Fruit fly (Drosophila melanogaster) whole organism, embryonic: ENCODE data around the gene CG13454.

ENCODE experiments used
- Asciz ChIP-seq: fragments of 200-800 bp; sonication (Bioruptor generic); optimal IDR thresholded peaks from 2 replicates; lab custom pipeline; 2017; ENCODE audit warnings: missing biosample characterization, mild to moderate bottlenecking, missing genetic modification characterization, missing genetic modification reagents
- Atf-2 ChIP-seq: fragments of 200-800 bp; sonication (Bioruptor generic); optimal IDR thresholded peaks from 2 replicates; lab custom pipeline; 2016; ENCODE audit warnings: missing biosample characterization, missing genetic modification characterization
- Awh ChIP-seq: fragments of 200-800 bp; sonication (Bioruptor generic); IDR thresholded peaks from 2 replicates; pipeline ENCODE4, ENCODE4 v1.3.6; 2022; ENCODE audit warnings: missing biosample characterization, missing genetic modification characterization
- CG10959 ChIP-seq: fragments of 200-800 bp; sonication (Bioruptor generic); IDR thresholded peaks from 2 replicates; pipeline ENCODE4 v1.3.6; 2022; ENCODE audit warnings: missing biosample characterization, missing genetic modification characterization
- CG12299 ChIP-seq: fragments of 200-800 bp; sonication (Bioruptor generic); optimal IDR thresholded peaks from 2 replicates; lab custom pipeline; 2018; ENCODE audit warnings: missing biosample characterization, mild to moderate bottlenecking, missing genetic modification characterization
- CG1233 ChIP-seq: fragments of 200-800 bp; sonication (Bioruptor generic); optimal IDR thresholded peaks from 4 replicates; lab custom pipeline; 2018; ENCODE audit warnings: missing biosample characterization, mild to moderate bottlenecking, missing genetic modification characterization
- CG14667 ChIP-seq: fragments of 200-800 bp; sonication (Bioruptor generic); IDR thresholded peaks from 2 replicates; pipeline ENCODE4 v1.3.6; 2022; ENCODE audit warnings: missing biosample characterization, missing genetic modification characterization
- CG15073 ChIP-seq: fragments of 200-800 bp; sonication (Bioruptor generic); optimal IDR thresholded peaks from 2 replicates; lab custom pipeline; 2016; ENCODE audit warnings: missing biosample characterization, missing genetic modification characterization
- CG15696 ChIP-seq: fragments of 200-800 bp; sonication (Bioruptor generic); optimal IDR thresholded peaks from 2 replicates; lab custom pipeline; 2019; ENCODE audit warnings: missing biosample characterization, mild to moderate bottlenecking, missing genetic modification characterization, moderate library complexity
- CG1792 ChIP-seq: fragments of 200-800 bp; sonication (Bioruptor generic); optimal IDR thresholded peaks from 2 replicates; lab custom pipeline; 2016; ENCODE audit warnings: missing biosample characterization, missing genetic modification characterization
- CG18476 ChIP-seq: fragments of 200-800 bp; sonication (Bioruptor generic); optimal IDR thresholded peaks from 2 replicates; lab custom pipeline; 2016; ENCODE audit warnings: missing biosample characterization, mild to moderate bottlenecking, missing genetic modification characterization
- CG2875 ChIP-seq: fragments of 200-800 bp; sonication (Bioruptor generic); optimal IDR thresholded peaks from 2 replicates; lab custom pipeline; 2017; ENCODE audit warnings: missing biosample characterization, mild to moderate bottlenecking, missing genetic modification characterization, missing genetic modification reagents
- CG30431 ChIP-seq: fragments of 200-800 bp; sonication (Bioruptor generic); optimal IDR thresholded peaks from 2 replicates; lab custom pipeline; 2017; ENCODE audit warnings: missing biosample characterization, missing genetic modification characterization
- CG32772 ChIP-seq: fragments of 200-800 bp; sonication (Bioruptor generic); IDR thresholded peaks from 2 replicates; pipeline ENCODE4 v1.3.6; 2022; ENCODE audit warnings: missing biosample characterization, missing genetic modification characterization
- CG33557 ChIP-seq: fragments of 200-800 bp; sonication (Bioruptor generic); optimal IDR thresholded peaks from 2 replicates; lab custom pipeline; 2019; ENCODE audit warnings: missing biosample characterization, mild to moderate bottlenecking, missing genetic modification characterization, moderate library complexity
- CG3726 ChIP-seq: fragments of 200-800 bp; sonication (Bioruptor generic); IDR thresholded peaks from 3 replicates; pipeline ENCODE4, ENCODE4 v1.3.6; 2022; ENCODE audit warnings: missing biosample characterization, missing genetic modification characterization
- CG4424 ChIP-seq: fragments of 200-800 bp; sonication (Bioruptor generic); optimal IDR thresholded peaks from 3 replicates; lab custom pipeline; 2016; ENCODE audit warnings: missing biosample characterization, missing genetic modification characterization
- CG8478 ChIP-seq: fragments of >200 bp; optimal IDR thresholded peaks from 2 replicates; lab custom pipeline; 2018
- CG9932 ChIP-seq: fragments of 200-800 bp; sonication (Bioruptor generic); IDR thresholded peaks from 2 replicates; pipeline ENCODE4 v1.3.6; 2022; ENCODE audit warnings: missing biosample characterization, missing genetic modification characterization
- Camta ChIP-seq: fragments of 200-800 bp; sonication (Bioruptor generic); optimal IDR thresholded peaks from 2 replicates; lab custom pipeline; 2016; ENCODE audit warnings: missing biosample characterization, missing genetic modification characterization
- D ChIP-seq, 2 experiments: fragments of 200-800 bp in 1 of 2; fragments of >200 bp in 1 of 2; sonication (Bioruptor generic) in 1 of 2; optimal IDR thresholded peaks; 2 replicates in 1 of 2; 3 replicates in 1 of 2; lab custom pipeline; 2017; ENCODE audit warnings: mild to moderate bottlenecking in 1 of 2, missing biosample characterization in 1 of 2, missing genetic modification characterization in 1 of 2, missing genetic modification reagents in 1 of 2
- Doc3 ChIP-seq: fragments of 200-800 bp; sonication (Bioruptor generic); IDR thresholded peaks from 3 replicates; pipeline ENCODE4 v1.3.6; 2022; ENCODE audit warnings: missing biosample characterization, missing genetic modification characterization; ENCODE audit not compliant: partially characterized antibody
- Hsf ChIP-seq: fragments of 200-800 bp; sonication (Bioruptor generic); optimal IDR thresholded peaks from 3 replicates; lab custom pipeline; 2016; ENCODE audit warnings: missing biosample characterization, missing genetic modification characterization
- Lim3 ChIP-seq: fragments of 200-800 bp; sonication (Bioruptor generic); IDR thresholded peaks from 2 replicates; pipeline ENCODE4 v1.3.6; 2022; ENCODE audit warnings: missing biosample characterization, missing genetic modification characterization
- Meics ChIP-seq: fragments of 200-800 bp; sonication (Bioruptor generic); optimal IDR thresholded peaks from 2 replicates; lab custom pipeline; 2017; ENCODE audit warnings: missing biosample characterization, mild to moderate bottlenecking, missing genetic modification characterization
- Ssrp ChIP-seq: fragments of 200-800 bp; sonication (Bioruptor generic); optimal IDR thresholded peaks from 2 replicates; lab custom pipeline; 2018; ENCODE audit warnings: missing biosample characterization, mild to moderate bottlenecking, missing genetic modification characterization, moderate library complexity
- TFAM ChIP-seq: fragments of 200-800 bp; sonication (Bioruptor generic); optimal IDR thresholded peaks from 2 replicates; lab custom pipeline; 2017; ENCODE audit warnings: missing biosample characterization, missing genetic modification characterization, inconsistent platforms
- Usf ChIP-seq: fragments of 200-800 bp; sonication (Bioruptor generic); optimal IDR thresholded peaks from 2 replicates; lab custom pipeline; 2017; ENCODE audit warnings: missing genotype, missing biosample characterization, missing genetic modification characterization
- Xrp1 ChIP-seq: fragments of 200-800 bp; sonication (Bioruptor generic); IDR thresholded peaks from 2 replicates; pipeline ENCODE4 v1.3.6; 2022; ENCODE audit warnings: missing biosample characterization, missing genetic modification characterization
- ab ChIP-seq: fragments of 200-800 bp; sonication (Bioruptor generic); optimal IDR thresholded peaks from 2 replicates; lab custom pipeline; 2016; ENCODE audit warnings: missing biosample characterization, missing genetic modification characterization
- cg ChIP-seq: fragments of 200-800 bp; sonication (Bioruptor generic); optimal IDR thresholded peaks from 3 replicates; lab custom pipeline; 2019; ENCODE audit warnings: missing biosample characterization, mild to moderate bottlenecking, missing genetic modification characterization, moderate library complexity
- dati ChIP-seq: fragments of 200-800 bp; sonication (Bioruptor generic); IDR thresholded peaks from 2 replicates; pipeline ENCODE4 v1.3.6; 2022; ENCODE audit warnings: missing biosample characterization, missing genetic modification characterization
- disco-r ChIP-seq: fragments of 200-800 bp; sonication (Bioruptor generic); optimal IDR thresholded peaks from 2 replicates; lab custom pipeline; 2016; ENCODE audit warnings: missing biosample characterization, missing genetic modification characterization
- dmrt99B ChIP-seq: fragments of 200-800 bp; sonication (Bioruptor generic); optimal IDR thresholded peaks from 2 replicates; lab custom pipeline; 2018; ENCODE audit warnings: missing biosample characterization, mild to moderate bottlenecking, missing genetic modification characterization, moderate library complexity
- emc ChIP-seq: fragments of 200-800 bp; sonication (Bioruptor generic); optimal IDR thresholded peaks from 2 replicates; lab custom pipeline; 2016; ENCODE audit warnings: missing biosample characterization, missing genetic modification characterization
- fu2 ChIP-seq: fragments of 200-800 bp; sonication (Bioruptor generic); optimal IDR thresholded peaks from 2 replicates; lab custom pipeline; 2016; ENCODE audit warnings: missing biosample characterization, missing genetic modification characterization
- gcm ChIP-seq: fragments of 200-800 bp; sonication (Bioruptor generic); optimal IDR thresholded peaks from 2 replicates; lab custom pipeline; 2019; ENCODE audit warnings: missing biosample characterization, mild to moderate bottlenecking, missing genetic modification characterization, moderate library complexity
- gcm2 ChIP-seq: fragments of 200-800 bp; sonication (Bioruptor generic); optimal IDR thresholded peaks from 2 replicates; lab custom pipeline; 2016; ENCODE audit warnings: missing biosample characterization, missing genetic modification characterization
- hbn ChIP-seq: fragments of 200-800 bp; sonication (Bioruptor generic); IDR thresholded peaks from 2 replicates; pipeline ENCODE4 v1.3.6; 2022; ENCODE audit warnings: missing biosample characterization, missing genetic modification characterization; ENCODE audit not compliant: partially characterized antibody
- lola ChIP-seq, 3 experiments: fragments of >200 bp in 2 of 3; fragments of 200-800 bp in 1 of 3; sonication (Bioruptor generic) in 1 of 3; optimal IDR thresholded peaks; 2 replicates each; lab custom pipeline; 2017 to 2019; ENCODE audit warnings: missing biosample characterization in 3 of 3, missing genetic modification characterization in 3 of 3, mild to moderate bottlenecking in 1 of 3, moderate library complexity in 1 of 3
- pan ChIP-seq, 4 experiments: fragments of >200 bp in 3 of 4; fragments of 200-800 bp in 1 of 4; sonication (Bioruptor generic) in 1 of 4; optimal IDR thresholded peaks in 3 of 4; IDR thresholded peaks in 1 of 4; 2 replicates each; pipeline versions ENCODE4 v1.3.6 to Lab custom; 2017 to 2022; ENCODE audit warnings: missing biosample characterization in 2 of 4, missing genetic modification characterization in 2 of 4, mixed read lengths in 1 of 4
- pho ChIP-seq: fragments of 200-800 bp; sonication (Bioruptor generic); optimal IDR thresholded peaks from 2 replicates; lab custom pipeline; 2016; ENCODE audit warnings: missing biosample characterization, missing genetic modification characterization
- pum ChIP-seq: fragments of 200-800 bp; sonication (Bioruptor generic); optimal IDR thresholded peaks from 2 replicates; lab custom pipeline; 2016; ENCODE audit warnings: missing biosample characterization, missing genetic modification characterization
- ro ChIP-seq: fragments of 200-800 bp; sonication (Bioruptor generic); IDR thresholded peaks from 2 replicates; pipeline ENCODE4 v1.3.6; 2022; ENCODE audit warnings: missing biosample characterization, missing genetic modification characterization
- run ChIP-seq: fragments of 200-800 bp; sonication (Bioruptor generic); optimal IDR thresholded peaks from 3 replicates; lab custom pipeline; 2018; ENCODE audit warnings: missing biosample characterization, mild to moderate bottlenecking, missing genetic modification characterization
- stc ChIP-seq: fragments of 200-800 bp; sonication (Bioruptor generic); IDR thresholded peaks from 2 replicates; pipeline ENCODE4 v1.3.6; 2022; ENCODE audit warnings: missing biosample characterization, missing genetic modification characterization
- stwl ChIP-seq: fragments of 200-800 bp; sonication (Bioruptor generic); optimal IDR thresholded peaks from 3 replicates; lab custom pipeline; 2018; ENCODE audit warnings: missing biosample characterization, mild to moderate bottlenecking, missing genetic modification characterization, moderate library complexity
- toy ChIP-seq: fragments of 200-800 bp; sonication (Bioruptor generic); IDR thresholded peaks from 2 replicates; pipeline ENCODE4 v1.3.6; 2022; ENCODE audit warnings: missing biosample characterization, missing genetic modification characterization
- ttk ChIP-seq: fragments of 200-800 bp; sonication (Bioruptor generic); IDR thresholded peaks from 2 replicates; pipeline ENCODE4 v2.1.2; 2022; ENCODE audit warnings: missing biosample characterization, missing genetic modification characterization

The CG13454 gene

dm6 chr3L:15500813-15501645 lies 15.8 kb downstream of the CG13454 start, which contains the start of gene CG7272 (continued):
- TF ChIP-seq pum (no peak), CG15073 (GFP tag; lab: Kevin White, UChicago) (no peak), ro (GFP tag; lab: Robert Waterston, UW) (no peak), CG8478 (no peak), Doc3 (GFP tag; lab: Robert Waterston, UW) (no peak), CG33557 (GFP tag; lab: Kevin White, UChicago) (no peak), CG15696 (tag; lab: Kevin White, UChicago) (no peak), Meics (GFP tag; lab: Kevin White, UChicago) (peak; percentile 26), Usf (GFP tag; lab: Kevin White, UChicago) (no peak), run (tag; lab: Kevin White, UChicago) (no peak), ttk (GFP tag; lab: Robert Waterston, UW) (no peak), pan (optimal IDR thresholded peaks at IDR 0.05; lab: Kevin White, UChicago) (no peak), pan (GFP tag; optimal IDR thresholded peaks at IDR 0.05 in 1 of 2, IDR thresholded peaks at IDR 0.05 in 1 of 2) (peak in 1 of 2 experiments; percentile 27), CG18476 (GFP tag; lab: Kevin White, UChicago) (no peak), CG12299 (no peak), Asciz (GFP tag; lab: Kevin White, UChicago) (no peak), dmrt99B (tag; lab: Kevin White, UChicago) (no peak), gcm2 (GFP tag; lab: Kevin White, UChicago) (no peak), CG9932 (peak; percentile 36; the same call in 1 of the 2 replicates), CG1792 (GFP tag; lab: Kevin White, UChicago) (no peak), ab (no peak), toy (no peak), CG3726 (no peak), stwl (tag; lab: Kevin White, UChicago) (peak; percentile 17), fu2 (GFP tag; lab: Kevin White, UChicago) (no peak), CG30431 (no peak), Hsf (no peak), CG10959 (GFP tag; lab: Robert Waterston, UW) (no peak), TFAM (no peak), disco-r (GFP tag; lab: Kevin White, UChicago) (no peak), CG2875 (no peak), CG1233 (GFP tag; lab: Kevin White, UChicago) (no peak), Awh (no peak), emc (no peak), D (optimal IDR thresholded peaks at IDR 0.05; lab: Kevin White, UChicago) (no peak), D (GFP tag; optimal IDR thresholded peaks at IDR 0.05; lab: Kevin White, UChicago) (no peak), Camta (GFP tag; lab: Kevin White, UChicago) (no peak), gcm (GFP tag; lab: Kevin White, UChicago) (peak; percentile 18), lola (GFP tag; optimal IDR thresholded peaks at IDR 0.05; lab: Kevin White, UChicago) (no peak), Lim3 (GFP tag; lab: Robert Waterston, UW) (no peak), cg (GFP tag; lab: Kevin White, UChicago) (no peak), Xrp1 (GFP tag; lab: Robert Waterston, UW) (peak; percentile 32; the same call in 1 of the 2 replicates), pho (peak; percentile 22), CG4424 (GFP tag; lab: Kevin White, UChicago) (no peak), dati (GFP tag; lab: Robert Waterston, UW) (no peak), CG32772 (GFP tag; lab: Robert Waterston, UW) (no peak), stc (GFP tag; lab: Robert Waterston, UW) (no peak), Atf-2 (GFP tag; lab: Kevin White, UChicago) (no peak), Ssrp (tag; lab: Kevin White, UChicago) (no peak), hbn (GFP tag; lab: Robert Waterston, UW) (no peak), CG14667 (no peak)
